Worm (Caenorhabditis elegans) whole organism, L4 larva: ENCODE results near the gene sup-18.

Experiments used
- Y105C5A.15 ChIP-seq: fragments of 200-800 bp; sonication (Bioruptor generic); IDR thresholded peaks from 2 replicates; pipeline ENCODE4 v1.3.6; 2022; ENCODE audit warnings: missing genetic modification characterization, missing compliant biosample characterization
- aha-1 ChIP-seq: fragments of 150-350 bp; peaks from one replicate; lab custom pipeline; 2014; ENCODE audit warnings: missing biosample characterization, missing genetic modification characterization
- aly-2 ChIP-seq: sonication (generic microtip); optimal IDR thresholded peaks from 2 replicates; lab custom pipeline; 2018; ENCODE audit warnings: missing biosample characterization, missing genetic modification characterization
- ama-1 ChIP-seq: fragments of 150-350 bp; optimal IDR thresholded peaks from 2 replicates; lab custom pipeline; 2014; ENCODE audit warnings: inconsistent platforms, mixed read lengths
- arid-1 ChIP-seq: fragments of 200-800 bp; sonication (Bioruptor generic); conservative IDR thresholded peaks from 2 replicates; pipeline ENCODE4 v1.3.6; 2022; ENCODE audit warnings: missing genetic modification reagents, missing genetic modification characterization, missing compliant biosample characterization
- ceh-28 ChIP-seq: fragments of 150-350 bp; optimal IDR thresholded peaks from 2 replicates; lab custom pipeline; 2014; ENCODE audit warnings: missing biosample characterization, missing genetic modification reagents, missing genetic modification characterization
- ceh-44 ChIP-seq: fragments of 200-800 bp; sonication (Bioruptor generic); IDR thresholded peaks from 2 replicates; pipeline ENCODE4 v1.3.6; 2022; ENCODE audit warnings: missing genetic modification reagents, missing genetic modification characterization, missing compliant biosample characterization
- daf-16 ChIP-seq, 3 experiments: sonication (generic microtip); optimal IDR thresholded peaks; 2 replicates each; lab custom pipeline; 2016 to 2017; ENCODE audit warnings: missing genetic modification characterization in 3 of 3, missing genetic modification reagents in 3 of 3, mild to moderate bottlenecking in 2 of 3, missing compliant biosample characterization in 2 of 3, missing biosample characterization in 1 of 3, moderate library complexity in 1 of 3
- daf-19 ChIP-seq: fragments of 200-800 bp; sonication (Bioruptor generic); conservative IDR thresholded peaks from 2 replicates; pipeline ENCODE4 v1.3.6; 2022; ENCODE audit warnings: missing genetic modification characterization, missing compliant biosample characterization
- dpl-1 ChIP-seq: fragments of 150-350 bp; optimal IDR thresholded peaks from 2 replicates; lab custom pipeline; 2014; ENCODE audit warnings: missing biosample characterization, missing genetic modification reagents, missing genetic modification characterization
- dve-1 ChIP-seq: sonication (generic microtip); optimal IDR thresholded peaks from 2 replicates; lab custom pipeline; 2017; ENCODE audit warnings: antibody characterized with exemption, mild to moderate bottlenecking, missing genetic modification characterization, missing compliant biosample characterization; ENCODE audit not compliant: insufficient read depth
- egl-27 ChIP-seq: sonication (generic microtip); optimal IDR thresholded peaks from 3 replicates; lab custom pipeline; 2017; ENCODE audit warnings: missing biosample characterization, missing genetic modification reagents, missing genetic modification characterization
- egl-43 ChIP-seq: fragments of 200-800 bp; sonication (Bioruptor generic); IDR thresholded peaks from 2 replicates; pipeline ENCODE4 v1.3.6; 2022; ENCODE audit warnings: missing genetic modification reagents, missing genetic modification characterization, missing compliant biosample characterization
- fkh-10 ChIP-seq: fragments of 150-350 bp; optimal IDR thresholded peaks from 2 replicates; lab custom pipeline; 2014; ENCODE audit warnings: missing biosample characterization, missing genetic modification reagents, missing genetic modification characterization
- fos-1 ChIP-seq: fragments of 150-350 bp; optimal IDR thresholded peaks from 2 replicates; lab custom pipeline; 2014; ENCODE audit warnings: missing biosample characterization, missing genetic modification characterization
- hlh-30 ChIP-seq: sonication (generic microtip); optimal IDR thresholded peaks from 2 replicates; lab custom pipeline; 2017; ENCODE audit warnings: antibody characterized with exemption, mild to moderate bottlenecking, missing genetic modification characterization, missing compliant biosample characterization; ENCODE audit not compliant: insufficient read depth
- lim-7 ChIP-seq: fragments of 200-800 bp; sonication (Bioruptor generic); IDR thresholded peaks from 2 replicates; pipeline ENCODE4 v1.3.6; 2022; ENCODE audit warnings: missing genetic modification characterization, missing compliant biosample characterization
- lin-15B ChIP-seq: fragments of 150-350 bp; sonication (generic microtip); optimal IDR thresholded peaks from 3 replicates; lab custom pipeline; 2014; ENCODE audit warnings: missing biosample characterization, missing genetic modification characterization
- lsy-2 ChIP-seq, 2 experiments: fragments of 150-350 bp in 1 of 2; sonication (generic microtip) in 1 of 2; optimal IDR thresholded peaks; 2 replicates each; lab custom pipeline; 2014 to 2017; ENCODE audit warnings: missing biosample characterization in 2 of 2, missing genetic modification characterization in 2 of 2
- madf-9 ChIP-seq: fragments of 200-800 bp; sonication (Bioruptor generic); conservative IDR thresholded peaks from 2 replicates; pipeline ENCODE4 v1.3.6; 2022; ENCODE audit warnings: missing genetic modification reagents, missing genetic modification characterization, missing compliant biosample characterization
- mdl-1 ChIP-seq, 2 experiments: fragments of 150-350 bp in 1 of 2; sonication (generic microtip) in 1 of 2; optimal IDR thresholded peaks; 2 replicates each; lab custom pipeline; 2014 to 2017; ENCODE audit warnings: missing biosample characterization in 2 of 2, missing genetic modification characterization in 2 of 2
- mep-1 ChIP-seq: fragments of 150-350 bp; sonication (generic microtip); optimal IDR thresholded peaks from 3 replicates; lab custom pipeline; 2014; ENCODE audit warnings: missing biosample characterization, missing genetic modification characterization
- nhr-11 ChIP-seq: fragments of 150-350 bp; optimal IDR thresholded peaks from 2 replicates; lab custom pipeline; 2014; ENCODE audit warnings: missing biosample characterization, missing genetic modification characterization
- nhr-48 ChIP-seq: sonication (generic microtip); optimal IDR thresholded peaks from 2 replicates; lab custom pipeline; 2016; ENCODE audit warnings: mild to moderate bottlenecking, missing genetic modification characterization, missing compliant biosample characterization
- php-3 ChIP-seq: fragments of 200-800 bp; sonication (Bioruptor generic); IDR thresholded peaks from 2 replicates; pipeline ENCODE4 v1.3.6; 2022; ENCODE audit warnings: missing genetic modification reagents, missing genetic modification characterization, missing compliant biosample characterization
- pqm-1 ChIP-seq: sonication (generic microtip); optimal IDR thresholded peaks from 2 replicates; lab custom pipeline; 2017; ENCODE audit warnings: missing biosample characterization, missing genetic modification characterization
- saeg-2 ChIP-seq: fragments of 200-800 bp; sonication (Bioruptor generic); IDR thresholded peaks from 2 replicates; pipeline ENCODE4 v1.3.6; 2022; ENCODE audit warnings: missing genetic modification reagents, missing genetic modification characterization, missing compliant biosample characterization
- spr-1 ChIP-seq: sonication (generic microtip); optimal IDR thresholded peaks from 2 replicates; lab custom pipeline; 2016; ENCODE audit warnings: mild to moderate bottlenecking, missing genetic modification characterization, missing compliant biosample characterization
- spr-3 ChIP-seq: fragments of 200-800 bp; sonication (Bioruptor generic); optimal IDR thresholded peaks from 2 replicates; lab custom pipeline; 2018; ENCODE audit warnings: mild to moderate bottlenecking, missing genetic modification characterization, missing compliant biosample characterization
- unc-39 ChIP-seq: sonication (generic microtip); optimal IDR thresholded peaks from 2 replicates; lab custom pipeline; 2017; ENCODE audit warnings: missing biosample characterization, missing genetic modification characterization
- unc-62 ChIP-seq, 3 experiments: fragments of 150-350 bp in 1 of 3; sonication (generic microtip); optimal IDR thresholded peaks in 2 of 3; peaks in 1 of 3; 1 replicate in 1 of 3; 2 replicates in 2 of 3; lab custom pipeline; 2014 to 2017; ENCODE audit warnings: missing biosample characterization in 3 of 3, missing genetic modification characterization in 3 of 3, missing genetic modification reagents in 3 of 3, missing genotype in 1 of 3
- zfp-3 ChIP-seq: fragments of 200-800 bp; sonication (Bioruptor generic); conservative IDR thresholded peaks from 2 replicates; pipeline ENCODE4 v1.3.6; 2022; ENCODE audit warnings: missing genetic modification reagents, missing genetic modification characterization, missing compliant biosample characterization
- ztf-11 ChIP-seq: fragments of 150-350 bp; optimal IDR thresholded peaks from 2 replicates; lab custom pipeline; 2014; ENCODE audit warnings: missing biosample characterization, missing genetic modification characterization

sup-18 gene

DNA sequence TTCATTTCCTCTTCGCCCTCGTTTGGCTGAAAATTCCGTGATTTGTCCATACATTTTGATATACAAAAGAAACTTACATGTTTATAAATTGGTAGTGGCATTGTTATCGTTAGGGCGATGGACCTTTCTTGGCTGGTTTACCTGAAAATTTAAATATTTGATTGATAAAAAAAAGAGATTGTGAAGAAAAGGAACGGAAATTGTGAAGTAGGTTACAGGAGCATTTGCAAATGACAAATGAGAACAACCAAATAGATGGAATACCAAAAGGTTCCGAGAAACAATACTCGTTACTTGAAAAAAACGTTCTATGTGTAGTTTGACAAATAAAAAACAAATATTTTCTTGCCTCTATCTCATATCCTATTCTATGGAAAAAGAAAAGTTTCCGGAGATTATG, 35.2 kb downstream of the sup-18 start, which contains the start of gene ZK652.8:
TSS of gene ZK652.8 (minus strand) at position 101 of the 400 bp plus-strand sequence.
- TF ChIP-seq nhr-48 (tag; lab: Kevin White, UChicago) (no peak), aha-1 (tag; lab: Kevin White, UChicago) (peak; percentile 59)

ce11 chrIII:7838907-7839642, 39.6 kb downstream of the sup-18 start, which contains the start of gene ceh-23:
Gene ceh-23 (plus strand): TSS chrIII:7839592.
- no peak for TF ChIP-seq unc-62 (GFP tag; optimal IDR thresholded peaks at IDR 0.05 in 1 of 2; lab: Kevin White, UChicago)
- TF ChIP-seq unc-62 (tag; optimal IDR thresholded peaks at IDR 0.05; lab: Kevin White, UChicago) = no peak
- no peak for TF ChIP-seq ceh-44 (GFP tag; lab: Robert Waterston, UW)

DNA sequence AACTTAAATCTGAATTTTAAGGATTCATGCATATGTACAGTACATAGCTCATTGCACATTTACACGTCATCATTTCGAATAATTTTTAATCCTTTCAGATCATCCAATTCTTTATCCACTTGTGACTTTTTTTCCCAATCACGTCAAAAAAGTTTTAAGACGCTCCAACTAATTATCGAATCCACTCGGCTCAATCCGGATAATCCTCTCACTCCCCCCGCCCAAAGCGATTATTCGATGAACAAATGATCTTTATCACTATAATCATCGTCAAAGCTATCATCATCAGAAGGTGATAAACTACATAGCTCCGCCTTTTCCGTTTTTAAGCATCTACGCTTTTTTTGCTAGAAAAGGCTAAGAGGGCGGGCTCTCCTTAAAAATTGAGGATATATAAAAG, 41.1 kb downstream of the sup-18 start:
- no peak for TF ChIP-seq saeg-2 (GFP tag; lab: Robert Waterston, UW)
- no peak for TF ChIP-seq spr-3 (GFP tag; lab: Kevin White, UChicago)
- TF ChIP-seq lim-7 (GFP tag; lab: Robert Waterston, UW) = no peak
- TF ChIP-seq arid-1 (GFP tag; lab: Robert Waterston, UW) = no peak
- no peak for TF ChIP-seq spr-1 (tag; lab: Kevin White, UChicago)
- no peak for TF ChIP-seq unc-62 (GFP tag; optimal IDR thresholded peaks at IDR 0.05 in 1 of 2; lab: Kevin White, UChicago)
- no peak for TF ChIP-seq unc-62 (tag; optimal IDR thresholded peaks at IDR 0.05; lab: Kevin White, UChicago)
- no peak for TF ChIP-seq aly-2 (tag; lab: Kevin White, UChicago)
- TF ChIP-seq nhr-11 (tag; lab: Kevin White, UChicago) = no peak
- TF ChIP-seq, all 104 proteins: peak for 0

DNA sequence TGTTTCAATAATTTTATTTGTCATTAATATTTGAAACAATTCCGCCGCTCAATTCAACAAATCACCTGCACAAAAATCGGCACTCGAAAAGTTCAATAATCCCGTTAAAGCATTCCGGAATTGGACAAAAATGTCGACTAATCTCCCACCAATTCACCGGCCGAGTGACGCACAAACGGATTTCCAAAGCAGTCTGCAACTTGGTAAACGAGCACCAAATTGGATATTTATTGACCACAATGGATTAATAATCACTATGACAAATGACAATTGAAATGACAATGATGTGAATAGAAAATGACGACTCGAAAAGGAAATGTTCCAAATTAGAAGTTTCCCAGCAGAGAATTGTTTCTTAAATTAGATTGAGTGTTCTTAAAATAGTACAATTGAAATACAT, 43.0 kb downstream of the sup-18 start:
- TF ChIP-seq daf-19 (GFP tag; lab: Robert Waterston, UW) (no peak), unc-62 (GFP tag; optimal IDR thresholded peaks at IDR 0.05 in 1 of 2; lab: Kevin White, UChicago) (peak in 1 of 2 experiments; percentile 13), unc-62 (tag; optimal IDR thresholded peaks at IDR 0.05; lab: Kevin White, UChicago) (no peak)

DNA sequence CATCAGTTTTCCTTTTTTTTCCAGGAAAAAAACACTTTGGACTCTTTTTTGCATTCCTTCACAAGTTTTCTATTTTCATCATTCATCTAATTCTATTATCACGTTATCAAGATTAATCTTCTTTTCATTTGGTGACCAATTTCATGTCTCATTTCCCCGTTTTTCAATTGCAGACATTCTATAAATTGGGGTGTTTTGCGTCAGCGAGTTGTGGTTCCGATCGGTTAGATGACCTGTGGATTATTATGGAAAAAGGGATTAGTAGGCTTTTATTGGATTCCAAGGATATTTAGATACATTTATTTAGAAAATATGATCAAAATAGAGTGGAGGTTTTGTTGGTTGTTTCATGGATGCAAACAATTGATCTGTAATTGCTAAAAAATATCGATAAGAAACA, 43.9 kb downstream of the sup-18 start:
- TF ChIP-seq madf-9 = no peak
- TF ChIP-seq hlh-30 (tag; lab: Kevin White, UChicago) = no peak
- no peak for TF ChIP-seq ceh-28 (tag; lab: Kevin White, UChicago)
- TF ChIP-seq fos-1 (tag; lab: Kevin White, UChicago) = no peak

DNA sequence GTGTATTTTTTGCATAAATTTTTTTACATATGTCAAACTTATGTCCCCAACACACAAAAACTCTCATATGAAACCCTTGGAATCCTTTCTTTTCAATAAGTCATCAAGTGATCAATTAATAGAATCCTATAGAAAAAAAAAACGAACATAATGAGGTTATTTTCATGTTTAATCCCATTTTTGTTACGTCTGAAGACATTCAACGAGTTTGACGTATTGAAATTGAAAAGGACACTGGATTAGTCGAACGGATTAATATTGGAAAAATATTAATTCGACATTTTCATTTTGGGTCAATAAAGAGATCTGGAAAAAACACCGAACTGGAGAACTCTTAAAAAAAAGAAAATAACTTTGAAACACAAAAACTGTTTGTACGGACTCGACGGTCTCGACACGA, 46.2 kb downstream of the sup-18 start:
- TF ChIP-seq spr-1 (tag; lab: Kevin White, UChicago) = no peak
- TF ChIP-seq lin-15B (tag; lab: Kevin White, UChicago) = no peak
- no peak for TF ChIP-seq egl-27 (tag; lab: Kevin White, UChicago)
- no peak for TF ChIP-seq pqm-1 (tag; lab: Kevin White, UChicago)
- TF ChIP-seq unc-39 (tag; lab: Kevin White, UChicago) = no peak
- TF ChIP-seq hlh-30 (tag; lab: Kevin White, UChicago) = no peak
- no peak for TF ChIP-seq mdl-1 (tag; optimal IDR thresholded peaks at IDR 0.05; lab: Kevin White, UChicago)
- no peak for TF ChIP-seq zfp-3 (GFP tag; lab: Robert Waterston, UW)
- TF ChIP-seq php-3 (GFP tag; lab: Robert Waterston, UW) = no peak
- TF ChIP-seq, all 104 proteins: peak for 0

- peak; percentile 61 for TF ChIP-seq dpl-1
- no peak for TF ChIP-seq mep-1 (tag; lab: Kevin White, UChicago)
- no peak for TF ChIP-seq egl-43 (GFP tag; lab: Robert Waterston, UW)
- TF ChIP-seq hlh-30 (tag; lab: Kevin White, UChicago) = peak; percentile 41
- TF ChIP-seq Y105C5A.15 (GFP tag; lab: Robert Waterston, UW) = no peak
- TF ChIP-seq dve-1 = peak; percentile 11
- peak in 1 of 2 experiments; percentile 65 for TF ChIP-seq lsy-2 (tag; optimal IDR thresholded peaks at IDR 0.05; lab: Kevin White, UChicago)
- TF ChIP-seq ama-1 = peak; percentile 14
- no peak for TF ChIP-seq ztf-11
- TF ChIP-seq daf-16 (GFP tag; optimal IDR thresholded peaks at IDR 0.05; lab: Kevin White, UChicago) = no peak
- TF ChIP-seq daf-16 (tag; optimal IDR thresholded peaks at IDR 0.05; lab: Kevin White, UChicago) = peak; percentile 40
- no peak for TF ChIP-seq fkh-10 (GFP tag; lab: Kevin White, UChicago)
Observed at ce11 chrIII:7828576-7829461, 49.9 kb downstream of the sup-18 start, which contains the start of the genes egl-45 and kcmf-1. Gene egl-45 (minus strand): TSS chrIII:7828626. Gene kcmf-1 (plus strand): TSS chrIII:7829411.
